Fruit fly (Drosophila melanogaster): ENCODE data around the gene CG13310.

Gene CG13310

DNA sequence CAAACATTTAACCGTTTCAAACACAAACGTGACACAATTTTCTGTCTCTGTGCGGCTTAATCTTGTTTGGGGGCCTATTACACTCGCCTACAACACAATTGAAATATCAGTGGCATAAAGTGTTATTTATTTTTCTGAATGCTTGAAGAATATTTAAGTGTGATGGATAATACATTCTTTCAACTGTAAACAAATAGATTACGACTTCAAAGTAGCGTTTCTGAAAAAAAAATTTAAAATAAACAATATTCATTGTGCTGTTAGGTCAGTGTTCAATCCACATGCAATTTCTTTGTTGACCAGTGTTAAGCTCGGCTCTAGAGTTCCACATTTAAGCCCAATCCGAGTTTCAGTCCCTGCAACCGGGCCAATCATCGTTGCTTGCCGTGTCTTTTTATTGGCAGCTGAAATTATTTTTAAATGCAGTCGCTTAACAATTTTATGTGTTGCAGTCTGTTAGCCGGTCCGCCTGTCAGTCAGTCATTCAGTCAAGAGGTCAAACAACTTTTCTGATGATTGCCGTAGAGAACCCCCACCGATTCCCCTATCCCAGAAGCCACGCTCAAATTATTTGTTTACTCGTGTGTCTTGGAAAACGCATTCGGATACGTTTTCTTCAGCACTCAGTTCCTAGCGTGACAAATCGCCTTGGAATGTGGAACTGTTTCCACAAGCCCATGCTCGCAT is 27.2 kb downstream of the CG13310 start (continued):
- TF ChIP-seq jigr1 (GFP tag; IDR thresholded peaks at IDR 0.05): no peak
- no peak for TF ChIP-seq gt (GFP tag; IDR thresholded peaks at IDR 0.05)
- peak; percentile 68 for TF ChIP-seq CG32767 (GFP tag; IDR thresholded peaks at IDR 0.05)
- no peak for TF ChIP-seq Taf1 (GFP tag; IDR thresholded peaks at IDR 0.05)
- TF ChIP-seq CG3726 (GFP tag; IDR thresholded peaks at IDR 0.05): no peak
- TF ChIP-seq row (GFP tag; IDR thresholded peaks at IDR 0.05): peak; percentile 83
- peak; percentile 82 for TF ChIP-seq Blimp-1 (GFP tag; optimal IDR thresholded peaks at IDR 0.05)
- peak; percentile 31; the same call in 1 of the 2 replicates for TF ChIP-seq ro (GFP tag; IDR thresholded peaks at IDR 0.05)
- TF ChIP-seq psq (GFP tag; optimal IDR thresholded peaks at IDR 0.05): no peak
- no peak for TF ChIP-seq Hmx (GFP tag; optimal IDR thresholded peaks at IDR 0.05)
- TF ChIP-seq CG1647 (GFP tag; optimal IDR thresholded peaks at IDR 0.05): no peak
- peak; percentile 2 for TF ChIP-seq CG18011 (GFP tag; optimal IDR thresholded peaks at IDR 0.05)
- TF ChIP-seq chm (GFP tag; IDR thresholded peaks at IDR 0.05): 0 out of 2 replicates have a peak, but pooled peaks have one; percentile 24
- peak; percentile 73; the same call in 2 of the 3 replicates for TF ChIP-seq CG11695 (GFP tag; IDR thresholded peaks at IDR 0.05)
- TF ChIP-seq CG10366 (GFP tag; IDR thresholded peaks at IDR 0.05): peak; percentile 56; the same call in 1 of the 2 replicates
- TF ChIP-seq al (GFP tag; IDR thresholded peaks at IDR 0.05): no peak
- TF ChIP-seq ab (GFP tag; optimal IDR thresholded peaks at IDR 0.05): no peak
- TF ChIP-seq CG2889 (GFP tag; IDR thresholded peaks at IDR 0.05): peak; percentile 44; the same call in 1 of the 3 replicates
- TF ChIP-seq CG4730 (GFP tag; IDR thresholded peaks at IDR 0.05): peak; percentile 48; the same call in 1 of the 2 replicates
- no peak for TF ChIP-seq h (optimal IDR thresholded peaks at IDR 0.05)
- peak; percentile 26 for TF ChIP-seq Fer2 (tag; optimal IDR thresholded peaks at IDR 0.05)
- TF ChIP-seq sug (tag; optimal IDR thresholded peaks at IDR 0.05): peak; percentile 25
- TF ChIP-seq stc (GFP tag; IDR thresholded peaks at IDR 0.05): peak; percentile 76
- peak; percentile 23 for TF ChIP-seq Dip3 (GFP tag; optimal IDR thresholded peaks at IDR 0.05)
- peak; percentile 77 to 78 for TF ChIP-seq chif (GFP tag; optimal IDR thresholded peaks at IDR 0.05)
- peak; percentile 33 for TF ChIP-seq Jarid2 (GFP tag; optimal IDR thresholded peaks at IDR 0.05)
- 0 out of 2 replicates have a peak, but pooled peaks have one; percentile 39 for TF ChIP-seq danr (GFP tag; IDR thresholded peaks at IDR 0.05)
- peak; percentile 83 for TF ChIP-seq CG10267 (tag; optimal IDR thresholded peaks at IDR 0.05)
- TF ChIP-seq caup (GFP tag; optimal IDR thresholded peaks at IDR 0.05; ENCODE audit: severe bottlenecking): peak; percentile 25
- no peak for TF ChIP-seq da (GFP tag; optimal IDR thresholded peaks at IDR 0.05)
- TF ChIP-seq jing (GFP tag; optimal IDR thresholded peaks at IDR 0.05): peak; percentile 62
- peak; percentile 86 for TF ChIP-seq CG18262 (tag; optimal IDR thresholded peaks at IDR 0.05)
- peak; percentile 40 for TF ChIP-seq Hr3 (GFP tag; optimal IDR thresholded peaks at IDR 0.05)
- TF ChIP-seq mirr (GFP tag; optimal IDR thresholded peaks at IDR 0.05): no peak
- TF ChIP-seq Abd-B (GFP tag; optimal IDR thresholded peaks at IDR 0.05): peak; percentile 72
- peak; percentile 85 for TF ChIP-seq Oli (tag; optimal IDR thresholded peaks at IDR 0.05)
- TF ChIP-seq CG8944 (GFP tag; optimal IDR thresholded peaks at IDR 0.05): peak; percentile 17
- no peak for TF ChIP-seq cwo (GFP tag; optimal IDR thresholded peaks at IDR 0.05)
- TF ChIP-seq CG32532 (GFP tag; IDR thresholded peaks at IDR 0.05): 0 out of 2 replicates have a peak, but pooled peaks have one; percentile 16
- no peak for TF ChIP-seq Max (GFP tag; optimal IDR thresholded peaks at IDR 0.05)
- TF ChIP-seq grau (tag; optimal IDR thresholded peaks at IDR 0.05): peak; percentile 77
- peak; percentile 88 for TF ChIP-seq Xrp1 (GFP tag; IDR thresholded peaks at IDR 0.05)
- TF ChIP-seq HLH54F (GFP tag; optimal IDR thresholded peaks at IDR 0.05): no peak
- TF ChIP-seq Antp (GFP tag; optimal IDR thresholded peaks at IDR 0.05): no peak
- TF ChIP-seq CG9876 (GFP tag; optimal IDR thresholded peaks at IDR 0.05): no peak
- no peak for TF ChIP-seq CG1024 (GFP tag; IDR thresholded peaks at IDR 0.05)
- TF ChIP-seq Hey (tag; optimal IDR thresholded peaks at IDR 0.05): no peak
- peak; percentile 54 for TF ChIP-seq ap (GFP tag; IDR thresholded peaks at IDR 0.05)
- no peak for TF ChIP-seq ash1 (GFP tag; optimal IDR thresholded peaks at IDR 0.05)
- no peak for TF ChIP-seq z (GFP tag; IDR thresholded peaks at IDR 0.05)
- TF ChIP-seq Doc3 (GFP tag; IDR thresholded peaks at IDR 0.05; ENCODE audit: partially characterized antibody): no peak

Data from whole organism, embryonic.